Fruit fly (Drosophila melanogaster) whole organism, adult: ENCODE data around the gene Pburs.

ENCODE experiments used
- CG7101 ChIP-seq: fragments of 200-800 bp; sonication (Bioruptor generic); optimal IDR thresholded peaks from 2 replicates; lab custom pipeline; 2018; ENCODE audit warnings: missing biosample characterization, mild to moderate bottlenecking, missing genetic modification characterization, moderate library complexity
- tj ChIP-seq: fragments of 200-800 bp; sonication (Bioruptor generic); optimal IDR thresholded peaks from 3 replicates; lab custom pipeline; 2017; ENCODE audit warnings: missing biosample characterization, mild to moderate bottlenecking, missing genetic modification characterization, moderate library complexity
- toe ChIP-seq: fragments of 200-800 bp; sonication (Bioruptor generic); optimal IDR thresholded peaks from 2 replicates; lab custom pipeline; 2016; ENCODE audit warnings: missing biosample characterization, missing genetic modification characterization

DNA sequence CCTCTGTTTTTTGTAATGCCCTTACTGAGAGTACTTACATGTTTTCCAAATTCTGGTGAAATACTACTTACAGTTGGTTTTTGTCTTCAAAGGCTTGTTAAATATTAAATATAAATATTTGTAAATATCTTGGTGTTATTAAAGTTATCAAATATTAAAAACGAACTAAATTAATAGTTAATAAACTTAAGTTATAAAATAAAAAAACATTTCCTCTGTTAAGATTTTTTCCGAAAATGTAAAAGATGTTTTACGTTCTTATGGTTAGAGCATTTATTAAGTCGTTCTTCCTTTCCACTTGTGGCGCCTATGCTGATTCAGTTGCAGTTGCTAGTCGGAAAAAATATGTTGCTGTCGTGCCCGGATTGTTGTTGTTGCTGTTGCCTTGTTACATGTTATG is 3.7 kb downstream of the Pburs start:
- TF ChIP-seq tj = no peak
- no peak for TF ChIP-seq toe
- TF ChIP-seq CG7101 (tag; lab: Kevin White, UChicago) = no peak
